Worm (Caenorhabditis elegans): ENCODE data around the gene mbr-1.

Gene mbr-1

ce11 chrX:10681698-10682097 lies 40.2 kb downstream of the mbr-1 start, which contains the start of gene phf-31:
Gene phf-31 (plus strand): TSS chrX:10681998.
- no peak for TF ChIP-seq unc-130 (GFP tag; optimal IDR thresholded peaks at IDR 0.05)
- no peak for TF ChIP-seq bed-2 (GFP tag; IDR thresholded peaks at IDR 0.05)
- no peak for TF ChIP-seq madf-10 (tag; optimal IDR thresholded peaks at IDR 0.05)
- no peak for TF ChIP-seq pbrm-1 (GFP tag; IDR thresholded peaks at IDR 0.05)
- no peak for TF ChIP-seq mes-4 (tag; optimal IDR thresholded peaks at IDR 0.05)
- no peak for TF ChIP-seq ztf-22 (GFP tag; optimal IDR thresholded peaks at IDR 0.05)
- TF ChIP-seq T07F8.4 (tag; optimal IDR thresholded peaks at IDR 0.05), result no peak
- no peak for TF ChIP-seq attf-5 (GFP tag; optimal IDR thresholded peaks at IDR 0.05)

ce11 chrX:10679193-10679592 lies 42.7 kb downstream of the mbr-1 start:
- TF ChIP-seq K11D2.4 (GFP tag; IDR thresholded peaks at IDR 0.05), result 0 out of 2 replicates have a peak, but pooled peaks have one; percentile 23
- TF ChIP-seq dpl-1 (GFP tag; optimal IDR thresholded peaks at IDR 0.05), result no peak
- TF ChIP-seq snpc-3.4 (tag; optimal IDR thresholded peaks at IDR 0.05), result no peak
- TF ChIP-seq lsy-27 (tag; optimal IDR thresholded peaks at IDR 0.05; ENCODE audit: borderline replicate concordance, insufficient read depth), result no peak
- TF ChIP-seq K12H6.12 (tag; optimal IDR thresholded peaks at IDR 0.05), result peak; percentile 20
- peak; percentile 2 for TF ChIP-seq nhr-90 (tag; optimal IDR thresholded peaks at IDR 0.05)
- TF ChIP-seq mxl-1 (tag; optimal IDR thresholded peaks at IDR 0.05), result no peak
- TF ChIP-seq F10E7.11 (tag; optimal IDR thresholded peaks at IDR 0.05), result no peak
- no peak for TF ChIP-seq ztf-22 (GFP tag; optimal IDR thresholded peaks at IDR 0.05)
- TF ChIP-seq F33H1.4 (GFP tag; IDR thresholded peaks at IDR 0.05), result no peak
- peak; percentile 27 for TF ChIP-seq pha-4 (tag; optimal IDR thresholded peaks at IDR 0.05)
- TF ChIP-seq tbx-9 (tag; optimal IDR thresholded peaks at IDR 0.05; ENCODE audit: borderline replicate concordance), result no peak
- TF ChIP-seq Y56A3A.18 (GFP tag; IDR thresholded peaks at IDR 0.05), result no peak
- TF ChIP-seq let-607 (tag; optimal IDR thresholded peaks at IDR 0.05), result peak; percentile 86 to 87
- no peak for TF ChIP-seq ZK185.1 (tag; optimal IDR thresholded peaks at IDR 0.05; ENCODE audit: poor library complexity, severe bottlenecking)
- no peak for TF ChIP-seq lin-54 (GFP tag; optimal IDR thresholded peaks at IDR 0.05)
- no peak for TF ChIP-seq nhr-27 (tag; optimal IDR thresholded peaks at IDR 0.05)
- no peak for TF ChIP-seq sptf-2 (GFP tag; optimal IDR thresholded peaks at IDR 0.05)
- TF ChIP-seq bed-2 (GFP tag; IDR thresholded peaks at IDR 0.05), result no peak
- TF ChIP-seq cebp-1 (GFP tag; IDR thresholded peaks at IDR 0.05), result no peak
- TF ChIP-seq cebp-1 (tag; optimal IDR thresholded peaks at IDR 0.05), result peak; percentile 54
- no peak for TF ChIP-seq athp-1 (tag; optimal IDR thresholded peaks at IDR 0.05)
- no peak for TF ChIP-seq Y67H2A.10 (GFP tag; conservative IDR thresholded peaks at IDR 0.05)
- no peak for TF ChIP-seq chd-7 (tag; optimal IDR thresholded peaks at IDR 0.05)
- TF ChIP-seq attf-5 (GFP tag; optimal IDR thresholded peaks at IDR 0.05), result peak; percentile 42
- peak; percentile 10 for TF ChIP-seq F23B12.7 (tag; optimal IDR thresholded peaks at IDR 0.05; ENCODE audit: insufficient read depth)
- TF ChIP-seq hmg-20 (GFP tag; IDR thresholded peaks at IDR 0.05), result no peak
- TF ChIP-seq aptf-2 (GFP tag; conservative IDR thresholded peaks at IDR 0.05), result no peak
- no peak for TF ChIP-seq zfh-2 (GFP tag; conservative IDR thresholded peaks at IDR 0.05)
- TF ChIP-seq lin-35 (GFP tag; optimal IDR thresholded peaks at IDR 0.05), result no peak
- no peak for TF ChIP-seq him-1 (tag; optimal IDR thresholded peaks at IDR 0.05)
- TF ChIP-seq nhr-80 (tag; optimal IDR thresholded peaks at IDR 0.05), result peak; percentile 86
- no peak for TF ChIP-seq rpc-1 (optimal IDR thresholded peaks at IDR 0.05)
- no peak for TF ChIP-seq rpc-1 (tag; optimal IDR thresholded peaks at IDR 0.05)
- TF ChIP-seq ztf-25 (GFP tag; IDR thresholded peaks at IDR 0.05), result no peak
- TF ChIP-seq dox-1 (GFP tag; IDR thresholded peaks at IDR 0.05), result peak; percentile 64; the same call in 1 of the 2 replicates
- no peak for TF ChIP-seq hrde-1 (tag; optimal IDR thresholded peaks at IDR 0.05; ENCODE audit: borderline replicate concordance)
- TF ChIP-seq egrh-3 (GFP tag; IDR thresholded peaks at IDR 0.05), result no peak
- TF ChIP-seq tbp1 (GFP tag; optimal IDR thresholded peaks at IDR 0.05), result peak; percentile 24
- no peak for TF ChIP-seq hmg-1.2 (GFP tag; IDR thresholded peaks at IDR 0.05)
- no peak for TF ChIP-seq B0035.1 (tag; optimal IDR thresholded peaks at IDR 0.05)
